Worm (Caenorhabditis elegans) whole organism, dauer: Measurements from ENCODE around the gene toc-1.

ENCODE experiments used
- unc-62 ChIP-seq: sonication (generic microtip); optimal IDR thresholded peaks from 2 replicates; lab custom pipeline; 2017; ENCODE audit warnings: missing biosample characterization, missing genetic modification reagents, missing genetic modification characterization

The toc-1 gene

ce11 chrIII:5260394-5260793 lies 14.7 kb upstream of the toc-1 start, which contains the start of gene gop-3:
TSS of gene gop-3 (plus strand) at chrIII:5260694.
- TF ChIP-seq unc-62 (GFP tag; lab: Kevin White, UChicago): no peak

- no peak for TF ChIP-seq unc-62 (GFP tag; lab: Kevin White, UChicago)
Observed at ce11 chrIII:5263299-5263993, 11.6 kb upstream of the toc-1 start, which contains the start of the genes C34E10.9 and hap-1. TSS of gene C34E10.9 (minus strand) at chrIII:5263399. TSS of gene hap-1 (plus strand) at chrIII:5263943.

ce11 chrIII:5264813-5265212 lies 10.2 kb upstream of the toc-1 start, which contains the start of gene gro-1:
TSS of gene gro-1 (plus strand) at chrIII:5265113.
- TF ChIP-seq unc-62 (GFP tag; lab: Kevin White, UChicago): no peak

ce11 chrIII:5267217-5267906 lies 7.7 kb upstream of the toc-1 start, which contains the start of gene ZC395.5:
TSS of gene ZC395.5 (plus strand) at chrIII:5267848.
- no peak for TF ChIP-seq unc-62 (GFP tag; lab: Kevin White, UChicago)

- TF ChIP-seq unc-62 (GFP tag; lab: Kevin White, UChicago): no peak
Observed at ce11 chrIII:5268486-5268885, 6.6 kb upstream of the toc-1 start.

ce11 chrIII:5269814-5270213 lies 5.2 kb upstream of the toc-1 start, which contains the start of gene ZC395.4:
TSS of gene ZC395.4 (plus strand) at chrIII:5270114.
- no peak for TF ChIP-seq unc-62 (GFP tag; lab: Kevin White, UChicago)

ce11 chrIII:5273396-5273857 lies 1.6 kb upstream of the toc-1 start, which contains the start of gene ztf-8:
TSS of gene ztf-8 (minus strand) at chrIII:5273471.
- no peak for TF ChIP-seq unc-62 (GFP tag; lab: Kevin White, UChicago)

ce11 chrIII:5274250-5274649 lies 801 bp upstream of the toc-1 start:
- no peak for TF ChIP-seq unc-62 (GFP tag; lab: Kevin White, UChicago)

ce11 chrIII:5277740-5278139 lies 2.7 kb downstream of the toc-1 start, which contains the start of gene clk-1:
TSS of gene clk-1 (plus strand) at chrIII:5277894.
- no peak for TF ChIP-seq unc-62 (GFP tag; lab: Kevin White, UChicago)

- TF ChIP-seq unc-62 (GFP tag; lab: Kevin White, UChicago): no peak
Observed at ce11 chrIII:5280228-5280627, 5.2 kb downstream of the toc-1 start.

- no peak for TF ChIP-seq unc-62 (GFP tag; lab: Kevin White, UChicago)
Observed at ce11 chrIII:5285484-5285883, 10.4 kb downstream of the toc-1 start.

- no peak for TF ChIP-seq unc-62 (GFP tag; lab: Kevin White, UChicago)
Observed at ce11 chrIII:5286205-5286604, 11.2 kb downstream of the toc-1 start, which contains the start of gene ZC395.11. TSS of gene ZC395.11 (minus strand) at chrIII:5286305.

- TF ChIP-seq unc-62 (GFP tag; lab: Kevin White, UChicago): no peak
Observed at ce11 chrIII:5287877-5288276, 12.8 kb downstream of the toc-1 start, which contains the start of gene T15B12.1. TSS of gene T15B12.1 (plus strand) at chrIII:5288177.

ce11 chrIII:5290230-5290629 lies 15.2 kb downstream of the toc-1 start:
- no peak for TF ChIP-seq unc-62 (GFP tag; lab: Kevin White, UChicago)

- no peak for TF ChIP-seq unc-62 (GFP tag; lab: Kevin White, UChicago)
Observed at ce11 chrIII:5291281-5291680, 16.2 kb downstream of the toc-1 start.

ce11 chrIII:5294281-5294680 lies 19.2 kb downstream of the toc-1 start:
- no peak for TF ChIP-seq unc-62 (GFP tag; lab: Kevin White, UChicago)
